Worm (Caenorhabditis elegans) whole organism, late embryonic: ENCODE measurements around the gene flp-17.
A peak's percentile ranks its signal among the peaks of the same experiment; 100 is the strongest.

ENCODE experiments used
- C38D4.7 ChIP-seq: fragments of 200-800 bp; sonication (Bioruptor generic); optimal IDR thresholded peaks from 2 replicates; lab custom pipeline; 2018; ENCODE audit warnings: mild to moderate bottlenecking, missing genetic modification characterization, moderate library complexity, missing compliant biosample characterization
- F13H6.1 ChIP-seq: sonication (generic microtip); optimal IDR thresholded peaks from 2 replicates; lab custom pipeline; 2016; ENCODE audit warnings: missing genetic modification characterization, missing compliant biosample characterization
- Y22D7AL.16 ChIP-seq: sonication (generic microtip); optimal IDR thresholded peaks from 2 replicates; lab custom pipeline; 2016; ENCODE audit warnings: missing genetic modification characterization, missing compliant biosample characterization
- ahr-1 ChIP-seq: sonication (generic microtip); optimal IDR thresholded peaks from 2 replicates; lab custom pipeline; 2016; ENCODE audit warnings: missing genetic modification characterization, missing compliant biosample characterization
- ceh-19 ChIP-seq: fragments of 200-800 bp; sonication (Bioruptor generic); optimal IDR thresholded peaks from 2 replicates; lab custom pipeline; 2018; ENCODE audit warnings: mild to moderate bottlenecking, missing genetic modification characterization, missing compliant biosample characterization
- ceh-22 ChIP-seq: sonication (generic microtip); optimal IDR thresholded peaks from 2 replicates; lab custom pipeline; 2017; ENCODE audit warnings: missing biosample characterization, missing genetic modification characterization
- ceh-9 ChIP-seq: sonication (generic microtip); optimal IDR thresholded peaks from 2 replicates; lab custom pipeline; 2016; ENCODE audit warnings: mild to moderate bottlenecking, missing genetic modification characterization, inconsistent platforms, missing compliant biosample characterization
- dmd-4 ChIP-seq: sonication (generic microtip); optimal IDR thresholded peaks from 2 replicates; lab custom pipeline; 2016; ENCODE audit warnings: borderline replicate concordance, missing genetic modification characterization, missing compliant biosample characterization
- elt-2 ChIP-seq: sonication (generic microtip); optimal IDR thresholded peaks from 2 replicates; lab custom pipeline; 2016; ENCODE audit warnings: missing genetic modification reagents, missing genetic modification characterization, missing compliant biosample characterization
- ets-4 ChIP-seq: sonication (generic microtip); optimal IDR thresholded peaks from 2 replicates; lab custom pipeline; 2016; ENCODE audit warnings: missing genetic modification characterization, missing compliant biosample characterization
- fkh-6 ChIP-seq: sonication (generic microtip); optimal IDR thresholded peaks from 2 replicates; lab custom pipeline; 2016; ENCODE audit warnings: missing genetic modification characterization, missing compliant biosample characterization
- gmeb-2 ChIP-seq: sonication (generic microtip); optimal IDR thresholded peaks from 2 replicates; lab custom pipeline; 2016; ENCODE audit warnings: missing genetic modification characterization, inconsistent platforms, missing compliant biosample characterization
- hlh-13 ChIP-seq: fragments of 200-800 bp; sonication (Bioruptor generic); optimal IDR thresholded peaks from 2 replicates; lab custom pipeline; 2018; ENCODE audit warnings: mild to moderate bottlenecking, missing genetic modification characterization, missing compliant biosample characterization
- hlh-30 ChIP-seq: sonication (generic microtip); optimal IDR thresholded peaks from 2 replicates; lab custom pipeline; 2017; ENCODE audit warnings: antibody characterized with exemption, missing genetic modification characterization, missing compliant biosample characterization; ENCODE audit not compliant: insufficient read depth
- hlh-6 ChIP-seq: sonication (generic microtip); optimal IDR thresholded peaks from 2 replicates; lab custom pipeline; 2016; ENCODE audit warnings: missing genotype, missing genetic modification characterization, missing compliant biosample characterization
- lim-6 ChIP-seq: sonication (generic microtip); optimal IDR thresholded peaks from 2 replicates; lab custom pipeline; 2016; ENCODE audit warnings: missing genetic modification characterization, missing compliant biosample characterization
- lin-11 ChIP-seq: fragments of 200-800 bp; sonication (Bioruptor generic); optimal IDR thresholded peaks from 2 replicates; lab custom pipeline; 2018; ENCODE audit warnings: mild to moderate bottlenecking, missing genetic modification characterization, missing compliant biosample characterization
- madf-2 ChIP-seq: sonication (generic microtip); optimal IDR thresholded peaks from 2 replicates; lab custom pipeline; 2017; ENCODE audit warnings: missing genetic modification characterization, missing compliant biosample characterization
- nfya-1 ChIP-seq: sonication (generic microtip); optimal IDR thresholded peaks from 2 replicates; lab custom pipeline; 2017; ENCODE audit warnings: missing genetic modification characterization, mild to moderate bottlenecking, missing compliant biosample characterization, antibody characterized with exemption, moderate library complexity
- nhr-11 ChIP-seq: fragments of 150-350 bp; optimal IDR thresholded peaks from 2 replicates; lab custom pipeline; 2014; ENCODE audit warnings: missing biosample characterization, missing genetic modification characterization
- nhr-232 ChIP-seq: sonication (generic microtip); optimal IDR thresholded peaks from 2 replicates; lab custom pipeline; 2016; ENCODE audit warnings: missing genetic modification characterization, missing compliant biosample characterization
- npax-4 ChIP-seq: sonication (generic microtip); optimal IDR thresholded peaks from 2 replicates; lab custom pipeline; 2016; ENCODE audit warnings: missing genetic modification characterization, missing compliant biosample characterization
- pag-3 ChIP-seq: sonication (generic microtip); optimal IDR thresholded peaks from 2 replicates; lab custom pipeline; 2016; ENCODE audit warnings: missing compliant biosample characterization, missing genetic modification characterization, borderline replicate concordance
- pax-1 ChIP-seq: fragments of 150-350 bp; optimal IDR thresholded peaks from 2 replicates; lab custom pipeline; 2014; ENCODE audit warnings: missing biosample characterization, missing genetic modification characterization
- pha-2 ChIP-seq: sonication (generic microtip); optimal IDR thresholded peaks from 2 replicates; lab custom pipeline; 2017; ENCODE audit warnings: mild to moderate bottlenecking, missing genetic modification characterization, missing compliant biosample characterization
- pqm-1 ChIP-seq: sonication (generic microtip); optimal IDR thresholded peaks from 2 replicates; lab custom pipeline; 2016; ENCODE audit warnings: missing genetic modification characterization, missing compliant biosample characterization
- rnt-1 ChIP-seq: sonication (generic microtip); optimal IDR thresholded peaks from 2 replicates; lab custom pipeline; 2016; ENCODE audit warnings: missing genetic modification characterization, missing compliant biosample characterization
- tbx-2 ChIP-seq: sonication (generic microtip); optimal IDR thresholded peaks from 2 replicates; lab custom pipeline; 2016; ENCODE audit warnings: missing genetic modification characterization, missing compliant biosample characterization
- tbx-7 ChIP-seq: sonication (generic microtip); optimal IDR thresholded peaks from 2 replicates; lab custom pipeline; 2016; ENCODE audit warnings: missing genotype, missing genetic modification characterization, missing compliant biosample characterization
- ttx-3 ChIP-seq: sonication (generic microtip); optimal IDR thresholded peaks from 2 replicates; lab custom pipeline; 2016; ENCODE audit warnings: missing genetic modification reagents, missing genetic modification characterization, missing compliant biosample characterization
- unc-3 ChIP-seq, 2 experiments: fragments of 200-800 bp in 1 of 2; sonication (Bioruptor generic) in 1 of 2; sonication (generic microtip) in 1 of 2; conservative IDR thresholded peaks in 1 of 2; optimal IDR thresholded peaks in 1 of 2; 2 replicates each; pipeline versions ENCODE4 v1.3.6 to Lab custom; 2016 to 2022; ENCODE audit warnings: missing compliant biosample characterization in 2 of 2, missing genetic modification characterization in 2 of 2, missing genetic modification reagents in 1 of 2
- unc-42 ChIP-seq: sonication (generic microtip); optimal IDR thresholded peaks from 2 replicates; lab custom pipeline; 2016; ENCODE audit warnings: missing genotype, missing genetic modification characterization, missing compliant biosample characterization
- zip-5 ChIP-seq: sonication (generic microtip); optimal IDR thresholded peaks from 2 replicates; lab custom pipeline; 2016; ENCODE audit warnings: missing genetic modification characterization, missing compliant biosample characterization
- ztf-16 ChIP-seq: sonication (generic microtip); optimal IDR thresholded peaks from 2 replicates; lab custom pipeline; 2017; ENCODE audit warnings: missing genetic modification characterization, missing compliant biosample characterization

flp-17 gene

DNA sequence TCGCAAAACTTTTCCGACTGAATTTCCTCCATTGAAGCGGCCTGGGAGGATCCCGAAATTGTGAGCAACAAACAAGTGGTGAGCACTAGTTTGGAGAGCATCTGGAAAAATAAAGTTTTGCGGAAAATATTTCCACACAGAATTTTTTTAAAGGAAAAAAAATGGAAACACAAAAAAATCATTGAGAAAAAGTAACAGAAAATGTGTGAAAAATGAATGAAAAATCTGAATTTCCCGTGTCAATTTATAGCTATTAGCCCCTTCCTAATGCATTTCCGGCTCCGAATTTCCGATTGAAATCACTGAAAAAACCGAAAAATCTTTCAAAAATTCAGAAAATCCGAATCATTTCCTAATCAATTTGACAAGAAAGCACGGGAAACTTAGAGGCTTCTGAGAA, at the start of gene flp-17:
Gene flp-17, minus strand, starts transcription at position 101 of the 400 bp plus-strand sequence.
- TF ChIP-seq tbx-7 (tag; lab: Kevin White, UChicago) (no peak), ceh-19 (GFP tag; lab: Kevin White, UChicago) (no peak), ahr-1 (tag; lab: Kevin White, UChicago) (no peak), ceh-9 (tag; lab: Kevin White, UChicago) (no peak), madf-2 (tag; lab: Kevin White, UChicago) (no peak), ets-4 (tag; lab: Kevin White, UChicago) (no peak), unc-42 (tag; lab: Kevin White, UChicago) (no peak), dmd-4 (tag; lab: Kevin White, UChicago) (no peak), pqm-1 (tag; lab: Kevin White, UChicago) (no peak), lim-6 (tag; lab: Kevin White, UChicago) (no peak), Y22D7AL.16 (tag; lab: Kevin White, UChicago) (no peak), hlh-6 (tag; lab: Kevin White, UChicago) (no peak), ceh-22 (no peak), pha-2 (tag; lab: Kevin White, UChicago) (no peak), gmeb-2 (tag; lab: Kevin White, UChicago) (no peak), unc-3 (GFP tag; conservative IDR thresholded peaks at IDR 0.05; lab: Robert Waterston, UW) (no peak), unc-3 (tag; optimal IDR thresholded peaks at IDR 0.05; lab: Kevin White, UChicago) (no peak), npax-4 (tag; lab: Kevin White, UChicago) (no peak), lin-11 (no peak)

DNA sequence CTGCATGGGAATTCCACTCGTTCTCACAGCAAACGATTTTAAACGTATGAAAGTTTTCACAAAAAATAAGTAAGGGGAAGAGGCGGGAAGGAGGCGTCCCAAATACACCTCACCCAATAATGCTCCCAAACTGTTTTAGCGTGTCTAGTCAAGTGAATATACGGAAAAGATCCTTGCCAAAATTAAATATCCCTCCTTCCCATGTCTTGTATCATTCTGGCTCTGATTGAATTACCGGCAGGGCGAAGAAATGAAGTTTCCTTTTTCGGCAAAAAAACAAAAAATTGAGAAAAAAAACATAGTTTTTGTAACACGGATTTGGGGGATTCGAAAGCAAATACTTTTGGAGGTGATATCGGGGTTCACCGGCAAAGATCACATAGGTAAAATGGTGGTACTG, 47.3 kb upstream of the flp-17 start:
- TF ChIP-seq elt-2 (tag; lab: Kevin White, UChicago) (no peak), unc-42 (tag; lab: Kevin White, UChicago) (peak; percentile 71)

DNA sequence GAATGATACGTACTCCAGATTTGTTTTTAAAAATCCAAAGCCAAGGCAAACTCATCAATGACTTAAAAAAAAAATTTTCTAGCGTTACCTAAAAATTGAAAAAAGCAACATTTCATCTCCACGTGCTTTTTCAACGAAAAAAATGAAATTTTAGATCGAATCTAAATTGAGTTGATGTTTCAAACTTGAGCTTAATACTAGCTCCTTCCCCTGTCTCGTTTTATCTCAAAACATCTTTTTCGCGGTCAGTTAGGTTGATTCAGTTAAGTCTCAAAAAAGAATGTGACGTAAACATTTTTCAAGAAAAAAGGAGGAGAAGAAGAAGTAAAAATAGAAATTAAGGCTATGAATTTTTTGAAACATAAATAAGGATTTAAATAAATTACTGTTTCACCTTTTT, 45.3 kb upstream of the flp-17 start:
- TF ChIP-seq F13H6.1 (no peak), rnt-1 (no peak), tbx-2 (tag; lab: Kevin White, UChicago) (no peak), npax-4 (tag; lab: Kevin White, UChicago) (no peak), unc-42 (tag; lab: Kevin White, UChicago) (peak; percentile 34), ttx-3 (no peak), zip-5 (tag; lab: Kevin White, UChicago) (no peak)

DNA sequence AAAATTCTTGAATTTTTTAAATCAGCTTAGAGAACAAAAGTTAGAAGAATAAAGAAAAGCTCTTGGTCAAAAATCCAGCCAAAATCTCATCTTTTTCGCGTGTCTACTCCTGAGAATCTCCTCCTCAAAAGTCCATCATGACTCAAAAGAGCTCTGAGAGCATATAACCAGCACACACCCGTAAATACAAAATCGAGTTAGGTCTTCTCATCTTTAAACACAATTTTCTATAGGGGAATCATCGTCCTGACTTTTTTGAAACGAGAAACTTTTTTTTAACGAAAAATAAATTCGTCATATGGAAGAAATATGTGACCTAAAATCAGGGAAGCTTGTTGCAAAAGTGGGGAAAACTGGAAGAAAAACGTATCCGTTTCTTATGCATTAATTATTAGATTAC, 41.8 kb upstream of the flp-17 start:
- peak; percentile 94 for TF ChIP-seq unc-42 (tag; lab: Kevin White, UChicago)
- no peak for TF ChIP-seq ztf-16 (tag; lab: Kevin White, UChicago)
- no peak for TF ChIP-seq nhr-232

DNA sequence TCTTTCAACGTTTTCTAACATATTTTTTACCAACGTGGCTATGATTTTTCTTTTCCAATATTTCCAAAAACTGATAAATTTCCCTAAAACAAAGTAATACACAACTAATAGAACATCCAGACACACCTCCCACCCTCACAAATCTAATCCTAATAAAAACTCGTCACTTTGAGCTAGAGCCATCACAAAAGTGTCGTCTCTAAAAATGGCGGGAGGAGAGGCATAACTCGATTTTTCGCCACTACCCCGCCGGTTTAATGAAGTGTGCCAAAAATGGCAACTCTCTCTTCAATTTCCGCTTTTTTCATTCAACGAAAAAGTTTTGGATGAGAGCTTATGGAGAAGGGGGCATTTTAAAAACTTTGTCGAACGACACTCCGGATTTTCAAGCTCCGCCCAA, 41.2 kb upstream of the flp-17 start:
- TF ChIP-seq nhr-11 (tag; lab: Kevin White, UChicago) (no peak), unc-42 (tag; lab: Kevin White, UChicago) (peak; percentile 58)

DNA sequence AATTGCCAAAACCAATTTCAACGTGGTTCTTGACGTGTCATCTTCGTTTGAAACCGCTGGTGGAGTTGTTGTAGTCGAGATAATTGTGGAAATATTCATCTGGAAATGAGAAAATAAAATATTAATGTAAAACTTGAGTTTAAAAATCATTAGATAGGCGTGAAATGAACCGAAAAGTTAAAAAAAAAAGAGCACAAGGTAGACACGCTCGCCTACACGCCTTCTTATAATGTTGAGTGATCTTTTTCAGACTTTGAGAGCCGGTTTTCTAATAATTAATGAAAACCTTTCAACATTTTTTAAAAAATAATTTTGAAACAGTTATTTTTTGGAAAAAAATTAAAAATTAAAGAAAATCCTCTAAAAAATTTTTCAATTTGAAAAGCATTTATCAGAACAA, 39.3 kb upstream of the flp-17 start, which contains the start of gene npr-32:
Gene npr-32, minus strand, starts transcription at position 101 of the 400 bp plus-strand sequence.
- TF ChIP-seq unc-3 (GFP tag; conservative IDR thresholded peaks at IDR 0.05; lab: Robert Waterston, UW) (no peak), unc-3 (tag; optimal IDR thresholded peaks at IDR 0.05; lab: Kevin White, UChicago) (no peak), hlh-30 (tag; lab: Kevin White, UChicago) (no peak), tbx-2 (tag; lab: Kevin White, UChicago) (no peak), nfya-1 (no peak), pag-3 (tag; lab: Kevin White, UChicago) (no peak), hlh-13 (no peak), pax-1 (tag; lab: Kevin White, UChicago) (no peak), ahr-1 (tag; lab: Kevin White, UChicago) (no peak), ztf-16 (tag; lab: Kevin White, UChicago) (no peak), C38D4.7 (GFP tag; lab: Kevin White, UChicago) (no peak), dmd-4 (tag; lab: Kevin White, UChicago) (no peak), zip-5 (tag; lab: Kevin White, UChicago) (no peak), nhr-232 (no peak), fkh-6 (tag; lab: Kevin White, UChicago) (no peak), elt-2 (tag; lab: Kevin White, UChicago) (no peak)
